Fruit fly (Drosophila melanogaster) whole organism, wandering third instar larva: ENCODE results near the gene CG13607.

Experiments used
- Abd-B ChIP-seq: fragments of >200 bp; optimal IDR thresholded peaks from 2 replicates; lab custom pipeline; 2017; ENCODE audit warnings: missing biosample characterization, missing genetic modification characterization
- Hnf4 ChIP-seq: fragments of 200-800 bp; sonication (Bioruptor generic); optimal IDR thresholded peaks from 2 replicates; lab custom pipeline; 2016; ENCODE audit warnings: missing biosample characterization, mild to moderate bottlenecking, missing genetic modification characterization
- Sp1 ChIP-seq: fragments of 200-800 bp; sonication (Bioruptor generic); optimal IDR thresholded peaks from 3 replicates; lab custom pipeline; 2019; ENCODE audit warnings: missing biosample characterization, mild to moderate bottlenecking, missing genetic modification characterization, moderate library complexity
- Vsx2 ChIP-seq: fragments of 200-300, 225-300 bp; sonication (Bioruptor generic); optimal IDR thresholded peaks from 2 replicates; lab custom pipeline; 2018; ENCODE audit warnings: missing biosample characterization, missing genetic modification characterization; ENCODE audit not compliant: partially characterized antibody
- brk ChIP-seq: fragments of 200-800 bp; sonication (Bioruptor generic); optimal IDR thresholded peaks from 2 replicates; lab custom pipeline; 2016; ENCODE audit warnings: missing biosample characterization, mild to moderate bottlenecking, missing genetic modification characterization
- ey ChIP-seq: fragments of 200-800 bp; sonication (Bioruptor generic); optimal IDR thresholded peaks from 2 replicates; lab custom pipeline; 2016; ENCODE audit warnings: missing biosample characterization, missing genetic modification characterization
- fru ChIP-seq: fragments of 200-800 bp; sonication (Bioruptor generic); optimal IDR thresholded peaks from 3 replicates; lab custom pipeline; 2016; ENCODE audit warnings: missing biosample characterization, mild to moderate bottlenecking, missing genetic modification characterization
- h ChIP-seq: fragments of 200-800 bp; sonication (Bioruptor generic); optimal IDR thresholded peaks from 3 replicates; lab custom pipeline; 2016; ENCODE audit warnings: missing biosample characterization, mild to moderate bottlenecking, missing genetic modification characterization
- jim ChIP-seq: fragments of 175-275, 200-325 bp; sonication (Bioruptor generic); optimal IDR thresholded peaks from 2 replicates; lab custom pipeline; 2016; ENCODE audit warnings: missing biosample characterization, mild to moderate bottlenecking, missing genetic modification characterization
- pan ChIP-seq: fragments of >200 bp; optimal IDR thresholded peaks from 2 replicates; lab custom pipeline; 2017

DNA sequence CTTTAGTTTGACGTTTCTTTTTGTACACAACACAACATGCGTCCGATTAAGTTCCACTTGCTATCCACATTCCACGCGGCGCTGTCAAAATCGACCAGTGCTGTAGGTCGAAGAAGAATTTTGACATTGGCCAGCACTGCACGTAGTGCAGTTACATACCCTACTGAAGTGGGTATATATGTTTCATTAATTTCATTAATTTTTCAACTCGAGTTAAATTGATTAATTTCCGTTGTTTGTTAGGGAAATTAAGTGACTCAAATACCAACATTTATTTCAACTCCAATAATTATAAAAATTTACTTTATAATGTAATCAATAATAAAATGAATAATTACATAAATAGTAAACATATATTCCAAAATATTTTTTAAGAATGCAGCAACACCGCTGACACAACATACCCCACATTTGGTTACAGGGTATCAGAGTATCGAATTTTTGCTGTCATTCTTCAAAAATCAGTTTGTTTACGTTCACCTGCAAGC, 7.2 kb downstream of the CG13607 start, which contains the start of the genes eIF4EHP and CG18428:
- TF ChIP-seq Abd-B (GFP tag; lab: Kevin White, UChicago) (no peak), jim (GFP tag; lab: Kevin White, UChicago) (peak; percentile 30), pan (peak; percentile 84), brk (GFP tag; lab: Kevin White, UChicago) (peak; percentile 95), Hnf4 (GFP tag; lab: Kevin White, UChicago) (peak; percentile 91), fru (GFP tag; lab: Kevin White, UChicago) (peak; percentile 87), h (peak; percentile 96), Sp1 (GFP tag; lab: Kevin White, UChicago) (peak; percentile 100), ey (GFP tag; lab: Kevin White, UChicago) (peak; percentile 88), Vsx2 (GFP tag; lab: Kevin White, UChicago) (no peak)
